Worm (Caenorhabditis elegans) whole organism, mixed stage, embryonic: Measurements from ENCODE around the gene Y116A8C.24.

ENCODE experiments used
- M03D4.4 ChIP-seq: sonication (generic microtip); optimal IDR thresholded peaks from 2 replicates; lab custom pipeline; 2017; ENCODE audit warnings: mild to moderate bottlenecking, missing genetic modification characterization, missing compliant biosample characterization
- bed-3 ChIP-seq: fragments of 200-800 bp; sonication (Bioruptor generic); optimal IDR thresholded peaks from 3 replicates; lab custom pipeline; 2018; ENCODE audit warnings: mild to moderate bottlenecking, missing genetic modification characterization, moderate library complexity, missing compliant biosample characterization
- ceh-39 ChIP-seq: fragments of 150-350 bp; optimal IDR thresholded peaks from 2 replicates; lab custom pipeline; 2014; ENCODE audit warnings: missing biosample characterization, missing genetic modification characterization
- ceh-43 ChIP-seq: fragments of 200-800 bp; sonication (Bioruptor generic); optimal IDR thresholded peaks from 2 replicates; lab custom pipeline; 2018; ENCODE audit warnings: mild to moderate bottlenecking, missing genetic modification characterization, moderate library complexity, missing compliant biosample characterization
- ceh-83 ChIP-seq: fragments of 200-800 bp; sonication (Bioruptor generic); optimal IDR thresholded peaks from 2 replicates; lab custom pipeline; 2018; ENCODE audit warnings: mild to moderate bottlenecking, missing genetic modification characterization, missing compliant biosample characterization
- ces-1 ChIP-seq: fragments of 150-350 bp; optimal IDR thresholded peaks from 2 replicates; lab custom pipeline; 2014; ENCODE audit warnings: missing biosample characterization, missing genetic modification reagents, missing genetic modification characterization
- cnd-1 ChIP-seq: fragments of 200-800 bp; sonication (Bioruptor generic); optimal IDR thresholded peaks from 2 replicates; lab custom pipeline; 2018; ENCODE audit warnings: mild to moderate bottlenecking, missing genetic modification characterization, missing compliant biosample characterization
- drap-1 ChIP-seq: fragments of 200-800 bp; sonication (Bioruptor generic); optimal IDR thresholded peaks from 3 replicates; lab custom pipeline; 2018; ENCODE audit warnings: mild to moderate bottlenecking, missing genetic modification characterization, missing compliant biosample characterization
- elt-1 ChIP-seq: sonication (generic microtip); optimal IDR thresholded peaks from 2 replicates; lab custom pipeline; 2017; ENCODE audit warnings: missing genetic modification characterization, mild to moderate bottlenecking, missing compliant biosample characterization, antibody characterized with exemption, moderate library complexity, borderline replicate concordance; ENCODE audit not compliant: insufficient read depth
- elt-3 ChIP-seq: fragments of 150-350 bp; optimal IDR thresholded peaks from 2 replicates; lab custom pipeline; 2014; ENCODE audit warnings: missing biosample characterization, missing genetic modification characterization
- flh-1 ChIP-seq: fragments of 200-800 bp; sonication (Bioruptor generic); optimal IDR thresholded peaks from 2 replicates; lab custom pipeline; 2018; ENCODE audit warnings: mild to moderate bottlenecking, missing genetic modification characterization, moderate library complexity, missing compliant biosample characterization
- hlh-1 ChIP-seq: fragments of 150-350 bp; optimal IDR thresholded peaks from 2 replicates; lab custom pipeline; 2014; ENCODE audit warnings: missing biosample characterization, missing genetic modification reagents, missing genetic modification characterization
- lin-13 ChIP-seq: fragments of 150-350 bp; optimal IDR thresholded peaks from 2 replicates; lab custom pipeline; 2014; ENCODE audit warnings: missing biosample characterization, missing genetic modification characterization
- lin-32 ChIP-seq: fragments of 200-800 bp; sonication (Bioruptor generic); optimal IDR thresholded peaks from 2 replicates; lab custom pipeline; 2018; ENCODE audit warnings: mild to moderate bottlenecking, missing genetic modification characterization, missing compliant biosample characterization
- lsy-2 ChIP-seq: fragments of 150-350 bp; optimal IDR thresholded peaks from 2 replicates; lab custom pipeline; 2014; ENCODE audit warnings: missing biosample characterization, missing genetic modification characterization
- mab-5 ChIP-seq: fragments of 150-350 bp; optimal IDR thresholded peaks from 2 replicates; lab custom pipeline; 2014; ENCODE audit warnings: missing biosample characterization, missing genetic modification characterization
- mep-1 ChIP-seq: fragments of 150-350 bp; optimal IDR thresholded peaks from 2 replicates; lab custom pipeline; 2017; ENCODE audit warnings: missing biosample characterization, missing genetic modification reagents, missing genetic modification characterization, inconsistent platforms
- mls-2 ChIP-seq: sonication (generic microtip); optimal IDR thresholded peaks from 2 replicates; lab custom pipeline; 2016; ENCODE audit warnings: mild to moderate bottlenecking, missing genetic modification characterization, moderate library complexity, missing compliant biosample characterization
- nhr-2 ChIP-seq: fragments of 150-350 bp; optimal IDR thresholded peaks from 2 replicates; lab custom pipeline; 2014; ENCODE audit warnings: missing biosample characterization, missing genetic modification characterization
- nhr-237 ChIP-seq: fragments of 150-350 bp; optimal IDR thresholded peaks from 2 replicates; lab custom pipeline; 2014; ENCODE audit warnings: missing biosample characterization, missing genetic modification characterization
- nhr-76 ChIP-seq: sonication (generic microtip); optimal IDR thresholded peaks from 2 replicates; lab custom pipeline; 2017; ENCODE audit warnings: missing biosample characterization, missing genetic modification characterization
- pha-4 ChIP-seq: fragments of 150-350 bp; optimal IDR thresholded peaks from 2 replicates; lab custom pipeline; 2018; ENCODE audit warnings: missing biosample characterization, missing genetic modification reagents, missing genetic modification characterization
- sem-2 ChIP-seq: fragments of 200-800 bp; sonication (Bioruptor generic); optimal IDR thresholded peaks from 2 replicates; lab custom pipeline; 2018; ENCODE audit warnings: mild to moderate bottlenecking, missing genetic modification characterization, missing compliant biosample characterization
- snpc-4 ChIP-seq: fragments of 150-350 bp; optimal IDR thresholded peaks from 2 replicates; lab custom pipeline; 2014; ENCODE audit warnings: missing biosample characterization, missing genetic modification characterization
- sptf-1 ChIP-seq: sonication (generic microtip); optimal IDR thresholded peaks from 2 replicates; lab custom pipeline; 2017; ENCODE audit warnings: mild to moderate bottlenecking, missing genetic modification characterization, moderate library complexity, missing compliant biosample characterization
- unc-120 ChIP-seq: sonication (generic microtip); optimal IDR thresholded peaks from 2 replicates; lab custom pipeline; 2017; ENCODE audit warnings: missing genetic modification characterization, missing compliant biosample characterization; ENCODE audit not compliant: poor library complexity, severe bottlenecking
- unc-39 ChIP-seq: fragments of 150-350 bp; optimal IDR thresholded peaks from 2 replicates; lab custom pipeline; 2014; ENCODE audit warnings: missing biosample characterization, missing genetic modification characterization
- unc-62 ChIP-seq: fragments of 150-350 bp; optimal IDR thresholded peaks from 2 replicates; lab custom pipeline; 2014; ENCODE audit warnings: missing biosample characterization, missing genetic modification reagents, missing genetic modification characterization
- zip-8 ChIP-seq: fragments of 150-350 bp; optimal IDR thresholded peaks from 2 replicates; lab custom pipeline; 2014; ENCODE audit warnings: missing biosample characterization, missing genetic modification characterization

Gene Y116A8C.24

DNA sequence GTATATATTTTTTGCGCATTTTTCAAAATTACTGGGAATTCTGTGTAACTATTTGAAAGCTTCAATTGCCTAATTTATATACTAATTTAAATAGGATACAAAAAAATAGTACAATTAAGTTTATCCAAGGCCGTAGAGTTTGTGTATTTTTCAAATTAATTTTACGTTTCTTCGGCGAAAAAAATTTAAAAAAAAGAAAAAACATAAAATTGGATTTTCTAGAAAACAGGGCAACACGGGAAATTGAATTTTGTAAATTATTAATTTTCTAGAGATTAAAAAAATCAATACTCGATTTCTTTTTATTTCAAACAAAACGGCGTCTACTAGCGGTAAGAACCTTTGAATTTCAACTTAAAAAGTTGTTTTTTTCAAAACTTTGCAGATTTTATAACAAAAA is 17.4 kb downstream of the Y116A8C.24 start, which contains the start of gene Y116A8C.23:
Gene Y116A8C.23 (plus strand): TSS at position 301 of the 400 bp plus-strand sequence.
- TF ChIP-seq ces-1 (no peak), mab-5 (tag; lab: Kevin White, UChicago) (no peak), lin-13 (tag; lab: Kevin White, UChicago) (no peak), bed-3 (GFP tag; lab: Kevin White, UChicago) (no peak), unc-62 (GFP tag; lab: Kevin White, UChicago) (no peak), lsy-2 (no peak), mls-2 (tag; lab: Kevin White, UChicago) (no peak), elt-1 (tag; lab: Kevin White, UChicago) (no peak)

ce11 chrIV:17048257-17048656 is 22.4 kb downstream of the Y116A8C.24 start, which contains the start of gene athp-3:
athp-3 (minus strand) TSS chrIV:17048357.
- no peak for TF ChIP-seq mls-2 (tag; lab: Kevin White, UChicago)
- TF ChIP-seq unc-120 = no peak
- TF ChIP-seq lin-13 (tag; lab: Kevin White, UChicago) = no peak
- no peak for TF ChIP-seq flh-1 (GFP tag; lab: Kevin White, UChicago)
- no peak for TF ChIP-seq pha-4 (tag; lab: Kevin White, UChicago)
- TF ChIP-seq mab-5 (tag; lab: Kevin White, UChicago) = no peak
- TF ChIP-seq zip-8 (tag; lab: Kevin White, UChicago) = no peak
- TF ChIP-seq elt-1 (tag; lab: Kevin White, UChicago) = no peak
- TF ChIP-seq bed-3 (GFP tag; lab: Kevin White, UChicago) = no peak
- TF ChIP-seq nhr-237 (tag; lab: Kevin White, UChicago) = no peak

- TF ChIP-seq bed-3 (GFP tag; lab: Kevin White, UChicago) (no peak), sptf-1 (tag; lab: Kevin White, UChicago) (no peak), elt-1 (tag; lab: Kevin White, UChicago) (no peak), snpc-4 (no peak), nhr-2 (no peak), nhr-76 (tag; lab: Kevin White, UChicago) (no peak), unc-120 (no peak), lin-32 (GFP tag; lab: Kevin White, UChicago) (no peak), ceh-39 (tag; lab: Kevin White, UChicago) (no peak), lsy-2 (no peak), nhr-237 (tag; lab: Kevin White, UChicago) (no peak), ceh-83 (GFP tag; lab: Kevin White, UChicago) (no peak), sem-2 (GFP tag; lab: Kevin White, UChicago) (no peak), unc-39 (tag; lab: Kevin White, UChicago) (no peak), lin-13 (tag; lab: Kevin White, UChicago) (no peak), M03D4.4 (tag; lab: Kevin White, UChicago) (no peak), cnd-1 (no peak)
Measured at ce11 chrIV:17045691-17046090, 25.0 kb downstream of the Y116A8C.24 start, which contains the start of gene clec-195. clec-195 (minus strand) TSS chrIV:17045791.

DNA sequence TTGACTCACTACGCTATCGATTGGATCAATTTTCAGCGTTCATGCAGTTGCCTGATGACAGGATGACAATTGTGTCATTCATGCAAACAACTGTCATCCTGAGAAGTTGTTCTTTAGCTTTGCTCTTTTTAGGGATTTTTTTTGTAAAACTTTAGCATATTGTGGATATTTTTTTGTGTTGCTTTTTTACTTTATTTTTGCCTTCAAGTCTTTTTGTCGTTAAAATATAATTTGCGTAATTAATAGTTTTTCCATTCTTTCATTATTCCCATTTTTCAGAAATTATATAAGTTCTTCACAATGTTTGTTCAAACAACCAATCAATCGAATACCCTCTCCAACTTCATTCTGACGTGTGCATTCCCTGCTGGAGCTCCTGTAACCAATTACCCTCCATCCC is 30.1 kb downstream of the Y116A8C.24 start, which contains the start of gene Y116A8C.20:
Gene Y116A8C.20 (plus strand): TSS at position 301 of the 400 bp plus-strand sequence.
- TF ChIP-seq cnd-1 = no peak
- no peak for TF ChIP-seq M03D4.4 (tag; lab: Kevin White, UChicago)
- TF ChIP-seq mep-1 = no peak
- TF ChIP-seq snpc-4 = no peak
- no peak for TF ChIP-seq lsy-2
- no peak for TF ChIP-seq ceh-83 (GFP tag; lab: Kevin White, UChicago)
- no peak for TF ChIP-seq elt-3 (tag; lab: Kevin White, UChicago)
- no peak for TF ChIP-seq mab-5 (tag; lab: Kevin White, UChicago)
- no peak for TF ChIP-seq sptf-1 (tag; lab: Kevin White, UChicago)
- TF ChIP-seq lin-32 (GFP tag; lab: Kevin White, UChicago) = no peak
- TF ChIP-seq zip-8 (tag; lab: Kevin White, UChicago) = no peak
- no peak for TF ChIP-seq nhr-2
- TF ChIP-seq ceh-43 (GFP tag; lab: Kevin White, UChicago) = no peak
- TF ChIP-seq mls-2 (tag; lab: Kevin White, UChicago) = no peak
- no peak for TF ChIP-seq ceh-39 (tag; lab: Kevin White, UChicago)
- no peak for TF ChIP-seq pha-4 (tag; lab: Kevin White, UChicago)
- no peak for TF ChIP-seq unc-39 (tag; lab: Kevin White, UChicago)
- TF ChIP-seq elt-1 (tag; lab: Kevin White, UChicago) = no peak

ce11 chrIV:17039545-17039944 is 31.1 kb downstream of the Y116A8C.24 start, which contains the start of gene Y116A8C.19:
Y116A8C.19 (minus strand) TSS chrIV:17039645.
- no peak for TF ChIP-seq mab-5 (tag; lab: Kevin White, UChicago)
- TF ChIP-seq elt-1 (tag; lab: Kevin White, UChicago) = no peak
- TF ChIP-seq lsy-2 = no peak
- TF ChIP-seq nhr-76 (tag; lab: Kevin White, UChicago) = no peak
- no peak for TF ChIP-seq drap-1 (GFP tag; lab: Kevin White, UChicago)
- TF ChIP-seq hlh-1 (tag; lab: Kevin White, UChicago) = no peak
